Worm (Caenorhabditis elegans) whole organism, L2 larva: ENCODE data around the gene pdf-1.

Experiments used
- C34F6.9 ChIP-seq: fragments of 150-350 bp; optimal IDR thresholded peaks from 2 replicates; lab custom pipeline; 2014; ENCODE audit warnings: missing biosample characterization, missing genetic modification characterization
- F13H6.1 ChIP-seq: sonication (generic microtip); optimal IDR thresholded peaks from 2 replicates; lab custom pipeline; 2016; ENCODE audit warnings: missing genetic modification characterization, missing compliant biosample characterization
- R02D3.7 ChIP-seq: fragments of 150-350 bp; optimal IDR thresholded peaks from 2 replicates; lab custom pipeline; 2014; ENCODE audit warnings: missing biosample characterization, missing genetic modification characterization
- Y55F3AM.14 ChIP-seq: fragments of 200-800 bp; sonication (Bioruptor generic); optimal IDR thresholded peaks from 2 replicates; lab custom pipeline; 2018; ENCODE audit warnings: mild to moderate bottlenecking, missing genetic modification characterization, missing compliant biosample characterization
- alr-1 ChIP-seq: fragments of 150-350 bp; optimal IDR thresholded peaks from 2 replicates; lab custom pipeline; 2014; ENCODE audit warnings: missing biosample characterization, missing genetic modification characterization
- ama-1 ChIP-seq: fragments of 150-350 bp; optimal IDR thresholded peaks from 2 replicates; lab custom pipeline; 2018; ENCODE audit warnings: inconsistent platforms
- blmp-1 ChIP-seq: sonication (generic microtip); optimal IDR thresholded peaks from 2 replicates; lab custom pipeline; 2017; ENCODE audit warnings: missing genetic modification characterization, mild to moderate bottlenecking, missing compliant biosample characterization, antibody characterized with exemption, moderate library complexity; ENCODE audit not compliant: insufficient read depth
- ceh-16 ChIP-seq: fragments of 150-350 bp; optimal IDR thresholded peaks from 2 replicates; lab custom pipeline; 2014; ENCODE audit warnings: missing biosample characterization, missing genetic modification characterization
- crh-2 ChIP-seq: sonication (generic microtip); optimal IDR thresholded peaks from 2 replicates; lab custom pipeline; 2017; ENCODE audit warnings: missing biosample characterization, missing genetic modification characterization
- dmd-4 ChIP-seq: sonication (generic microtip); optimal IDR thresholded peaks from 2 replicates; lab custom pipeline; 2017; ENCODE audit warnings: missing biosample characterization, missing genetic modification characterization
- egl-27 ChIP-seq: sonication (generic microtip); optimal IDR thresholded peaks from 3 replicates; lab custom pipeline; 2017; ENCODE audit warnings: missing biosample characterization, missing genetic modification reagents, missing genetic modification characterization
- elt-1 ChIP-seq: fragments of 150-350 bp; optimal IDR thresholded peaks from 2 replicates; lab custom pipeline; 2014; ENCODE audit warnings: missing biosample characterization, missing genetic modification characterization
- elt-3 ChIP-seq: sonication (generic microtip); optimal IDR thresholded peaks from 2 replicates; lab custom pipeline; 2017; ENCODE audit warnings: missing biosample characterization, missing genetic modification characterization
- fos-1 ChIP-seq: fragments of 150-350 bp; optimal IDR thresholded peaks from 2 replicates; lab custom pipeline; 2014; ENCODE audit warnings: missing biosample characterization, missing genetic modification characterization
- gmeb-1 ChIP-seq: fragments of 150-350 bp; optimal IDR thresholded peaks from 2 replicates; lab custom pipeline; 2014; ENCODE audit warnings: missing biosample characterization, missing genetic modification characterization
- lin-13 ChIP-seq: fragments of 150-350 bp; optimal IDR thresholded peaks from 2 replicates; lab custom pipeline; 2014; ENCODE audit warnings: missing biosample characterization, missing genetic modification reagents, missing genetic modification characterization
- lin-39 ChIP-seq: fragments of 150-350 bp; optimal IDR thresholded peaks from 2 replicates; lab custom pipeline; 2014; ENCODE audit warnings: missing biosample characterization, missing genetic modification reagents, missing genetic modification characterization
- lsy-2 ChIP-seq, 2 experiments: fragments of 150-350 bp in 1 of 2; sonication (generic microtip) in 1 of 2; optimal IDR thresholded peaks; 2 replicates each; lab custom pipeline; 2014 to 2017; ENCODE audit warnings: missing biosample characterization in 2 of 2, missing genetic modification characterization in 2 of 2
- mab-5 ChIP-seq: fragments of 150-350 bp; optimal IDR thresholded peaks from 2 replicates; lab custom pipeline; 2014; ENCODE audit warnings: missing biosample characterization, missing genetic modification characterization
- nhr-10 ChIP-seq: sonication (generic microtip); optimal IDR thresholded peaks from 2 replicates; lab custom pipeline; 2017; ENCODE audit warnings: missing biosample characterization, missing genetic modification characterization
- nhr-11 ChIP-seq: fragments of 150-350 bp; optimal IDR thresholded peaks from 2 replicates; lab custom pipeline; 2014; ENCODE audit warnings: missing biosample characterization, missing genetic modification characterization
- nhr-12 ChIP-seq: fragments of 150-350 bp; optimal IDR thresholded peaks from 2 replicates; lab custom pipeline; 2014; ENCODE audit warnings: missing biosample characterization, missing genetic modification characterization
- nhr-129 ChIP-seq: fragments of 150-350 bp; optimal IDR thresholded peaks from 2 replicates; lab custom pipeline; 2014; ENCODE audit warnings: missing biosample characterization, missing genetic modification characterization
- nhr-21 ChIP-seq: fragments of 150-350 bp; optimal IDR thresholded peaks from 2 replicates; lab custom pipeline; 2014; ENCODE audit warnings: missing biosample characterization, missing genetic modification characterization
- nhr-23 ChIP-seq: fragments of 150-350 bp; optimal IDR thresholded peaks from 2 replicates; lab custom pipeline; 2014; ENCODE audit warnings: missing biosample characterization, missing genetic modification reagents, missing genetic modification characterization
- nhr-6 ChIP-seq: fragments of 150-350 bp; optimal IDR thresholded peaks from 2 replicates; lab custom pipeline; 2014; ENCODE audit warnings: missing biosample characterization, missing genetic modification characterization
- nhr-77 ChIP-seq: fragments of 150-350 bp; optimal IDR thresholded peaks from 2 replicates; lab custom pipeline; 2014; ENCODE audit warnings: missing biosample characterization, missing genetic modification characterization
- sem-4 ChIP-seq: fragments of 150-350 bp; optimal IDR thresholded peaks from 2 replicates; lab custom pipeline; 2014; ENCODE audit warnings: missing biosample characterization, missing genetic modification reagents, missing genetic modification characterization
- skn-1 ChIP-seq: sonication (generic microtip); optimal IDR thresholded peaks from 2 replicates; lab custom pipeline; 2017; ENCODE audit warnings: missing biosample characterization, missing genetic modification characterization
- sma-9 ChIP-seq, 2 experiments: fragments of 150-350 bp in 1 of 2; sonication (generic microtip) in 1 of 2; optimal IDR thresholded peaks; 2 replicates each; lab custom pipeline; 2014 to 2016; ENCODE audit warnings: missing genetic modification characterization in 2 of 2, mild to moderate bottlenecking in 1 of 2, missing biosample characterization in 1 of 2, missing compliant biosample characterization in 1 of 2, missing genetic modification reagents in 1 of 2, moderate library complexity in 1 of 2
- unc-39 ChIP-seq: fragments of 150-350 bp; optimal IDR thresholded peaks from 2 replicates; lab custom pipeline; 2014; ENCODE audit warnings: missing biosample characterization, missing genetic modification characterization
- unc-55 ChIP-seq: fragments of 150-350 bp; sonication (generic microtip); optimal IDR thresholded peaks from 3 replicates; lab custom pipeline; 2014; ENCODE audit warnings: missing biosample characterization, missing genetic modification reagents, missing genetic modification characterization
- unc-62 ChIP-seq: fragments of 150-350 bp; optimal IDR thresholded peaks from 2 replicates; lab custom pipeline; 2014; ENCODE audit warnings: missing biosample characterization, missing genetic modification reagents, missing genetic modification characterization
- zag-1 ChIP-seq: fragments of 150-350 bp; optimal IDR thresholded peaks from 2 replicates; lab custom pipeline; 2014; ENCODE audit warnings: missing biosample characterization, missing genetic modification characterization
- ztf-1 ChIP-seq: fragments of 200-800 bp; sonication (Bioruptor generic); conservative IDR thresholded peaks from 2 replicates; pipeline ENCODE4 v1.3.6; 2022; ENCODE audit warnings: missing genetic modification characterization, missing compliant biosample characterization
- ztf-11 ChIP-seq: sonication (generic microtip); optimal IDR thresholded peaks from 2 replicates; lab custom pipeline; 2017; ENCODE audit warnings: missing biosample characterization, missing genetic modification characterization
- ztf-4 ChIP-seq: fragments of 150-350 bp; optimal IDR thresholded peaks from 2 replicates; lab custom pipeline; 2014; ENCODE audit warnings: missing biosample characterization, missing genetic modification characterization

Gene pdf-1

ce11 chrIII:6871668-6872067 is 40.6 kb downstream of the pdf-1 start:
- TF ChIP-seq skn-1 (tag; lab: Kevin White, UChicago) (no peak), sma-9 (GFP tag; optimal IDR thresholded peaks at IDR 0.05; lab: Kevin White, UChicago) (peak; percentile 27), sma-9 (tag; optimal IDR thresholded peaks at IDR 0.05; lab: Kevin White, UChicago) (no peak), C34F6.9 (tag; lab: Kevin White, UChicago) (peak; percentile 25), lin-13 (peak; percentile 27), dmd-4 (tag; lab: Kevin White, UChicago) (no peak), ztf-1 (GFP tag; lab: Robert Waterston, UW) (no peak), sem-4 (peak; percentile 23), nhr-21 (tag; lab: Kevin White, UChicago) (no peak), ama-1 (lab: Kevin White, UChicago) (peak; percentile 66), nhr-129 (peak; percentile 37), nhr-11 (tag; lab: Kevin White, UChicago) (no peak), F13H6.1 (peak; percentile 40), fos-1 (tag; lab: Kevin White, UChicago) (no peak), ceh-16 (tag; lab: Kevin White, UChicago) (no peak), lsy-2 (tag; optimal IDR thresholded peaks at IDR 0.05; lab: Kevin White, UChicago) (peak in 1 of 2 experiments; percentile 23)

- TF ChIP-seq elt-1 (tag; lab: Kevin White, UChicago) (no peak), F13H6.1 (peak; percentile 24), sma-9 (GFP tag; optimal IDR thresholded peaks at IDR 0.05; lab: Kevin White, UChicago) (peak; percentile 34), sma-9 (tag; optimal IDR thresholded peaks at IDR 0.05; lab: Kevin White, UChicago) (no peak), C34F6.9 (tag; lab: Kevin White, UChicago) (peak; percentile 12), nhr-11 (tag; lab: Kevin White, UChicago) (no peak), lsy-2 (tag; optimal IDR thresholded peaks at IDR 0.05; lab: Kevin White, UChicago) (peak in 1 of 2 experiments; percentile 47), nhr-12 (no peak), unc-39 (no peak), nhr-129 (peak; percentile 69), nhr-10 (no peak), egl-27 (tag; lab: Kevin White, UChicago) (no peak)
Measured at ce11 chrIII:6871067-6871466, 41.2 kb downstream of the pdf-1 start.

- TF ChIP-seq elt-3 (tag; lab: Kevin White, UChicago): no peak
- TF ChIP-seq, all 48 proteins: peak for 0
Measured at ce11 chrIII:6869996-6870395, 42.3 kb downstream of the pdf-1 start, which contains the start of gene K04C2.8. Gene K04C2.8, plus strand, starts transcription at chrIII:6870296.

ce11 chrIII:6869268-6869667 is 43.0 kb downstream of the pdf-1 start, which contains the start of the genes cra-1 and kbp-1:
Gene cra-1, minus strand, starts transcription at chrIII:6869460.
Gene kbp-1, plus strand, starts transcription at chrIII:6869633.
- peak; percentile 70 for TF ChIP-seq nhr-129
- peak; percentile 83 for TF ChIP-seq gmeb-1 (tag; lab: Kevin White, UChicago)
- no peak for TF ChIP-seq lin-39 (tag; lab: Kevin White, UChicago)
- TF ChIP-seq unc-62 (GFP tag; lab: Kevin White, UChicago): no peak
- no peak for TF ChIP-seq ztf-11 (tag; lab: Kevin White, UChicago)
- TF ChIP-seq alr-1 (tag; lab: Kevin White, UChicago): no peak
- peak; percentile 66 for TF ChIP-seq C34F6.9 (tag; lab: Kevin White, UChicago)
- TF ChIP-seq R02D3.7 (tag; lab: Kevin White, UChicago): no peak
- TF ChIP-seq lsy-2 (tag; optimal IDR thresholded peaks at IDR 0.05; lab: Kevin White, UChicago): peak; percentile 1 to 59
- no peak for TF ChIP-seq ztf-4
- no peak for TF ChIP-seq nhr-77 (tag; lab: Kevin White, UChicago)
- no peak for TF ChIP-seq nhr-10
- TF ChIP-seq blmp-1 (tag; lab: Kevin White, UChicago): no peak
- no peak for TF ChIP-seq elt-3 (tag; lab: Kevin White, UChicago)
- no peak for TF ChIP-seq mab-5
- TF ChIP-seq zag-1: no peak
- TF ChIP-seq sem-4: no peak
- TF ChIP-seq Y55F3AM.14 (GFP tag; lab: Kevin White, UChicago): no peak
- TF ChIP-seq nhr-6: no peak
- peak; percentile 17 for TF ChIP-seq lin-13
- TF ChIP-seq egl-27 (tag; lab: Kevin White, UChicago): no peak
- TF ChIP-seq nhr-21 (tag; lab: Kevin White, UChicago): no peak
- TF ChIP-seq nhr-23: no peak
- TF ChIP-seq crh-2 (tag; lab: Kevin White, UChicago): peak; percentile 8
- peak; percentile 64 for TF ChIP-seq unc-55 (GFP tag; lab: Kevin White, UChicago)
- no peak for TF ChIP-seq nhr-12
